Worm (Caenorhabditis elegans): ENCODE measurements around the gene dot-1.5.

ce11 chrX:1915022-1915421, 2.2 kb upstream of the dot-1.5 start, which contains the start of gene rgs-9:
- no peak for TF ChIP-seq zag-1 (tag; optimal IDR thresholded peaks at IDR 0.05)
- TF ChIP-seq mep-1 (tag; optimal IDR thresholded peaks at IDR 0.05): no peak
- no peak for TF ChIP-seq skn-1 (tag; optimal IDR thresholded peaks at IDR 0.05)
- TF ChIP-seq nhr-85 (tag): no peak
- TF ChIP-seq snpc-4 (tag; optimal IDR thresholded peaks at IDR 0.05): no peak
- TF ChIP-seq unc-62 (GFP tag; optimal IDR thresholded peaks at IDR 0.05): no peak
- TF ChIP-seq jun-1 (tag; optimal IDR thresholded peaks at IDR 0.05): no peak

Measured in whole organism, L1 larva.